Fruit fly (Drosophila melanogaster) whole organism, prepupa: ENCODE results near the gene CG7017.

ENCODE experiments used
- Blimp-1 ChIP-seq: fragments of 200-800 bp; sonication (Bioruptor generic); optimal IDR thresholded peaks from 3 replicates; lab custom pipeline; 2017; ENCODE audit warnings: missing biosample characterization, missing genetic modification characterization, mild to moderate bottlenecking, moderate library complexity, missing genetic modification reagents
- CG11762 ChIP-seq: fragments of 200-800 bp; sonication (Bioruptor generic); optimal IDR thresholded peaks from 3 replicates; lab custom pipeline; 2016; ENCODE audit warnings: missing biosample characterization, missing genetic modification characterization; ENCODE audit not compliant: insufficient read depth
- CG1621 ChIP-seq: fragments of 200-800 bp; sonication (Bioruptor generic); optimal IDR thresholded peaks from 3 replicates; lab custom pipeline; 2018; ENCODE audit warnings: missing biosample characterization, mild to moderate bottlenecking, missing genetic modification characterization
- CG16779 ChIP-seq: fragments of 200-800 bp; sonication (Bioruptor generic); optimal IDR thresholded peaks from 3 replicates; lab custom pipeline; 2017; ENCODE audit warnings: missing biosample characterization, mild to moderate bottlenecking, missing genetic modification characterization
- CG3032 ChIP-seq: fragments of 200-800 bp; optimal IDR thresholded peaks from 2 replicates; lab custom pipeline; 2019; ENCODE audit warnings: missing biosample characterization, mild to moderate bottlenecking, missing genetic modification characterization, moderate library complexity
- CG31627 ChIP-seq: fragments of 200-800 bp; sonication (Bioruptor generic); optimal IDR thresholded peaks from 3 replicates; lab custom pipeline; 2016; ENCODE audit warnings: missing biosample characterization, missing genetic modification characterization
- CG34406 ChIP-seq: fragments of 200-800 bp; sonication (Bioruptor generic); optimal IDR thresholded peaks from 3 replicates; lab custom pipeline; 2016; ENCODE audit warnings: missing biosample characterization, missing genetic modification characterization
- CG4318 ChIP-seq: fragments of 200-800 bp; sonication (Bioruptor generic); optimal IDR thresholded peaks from 3 replicates; lab custom pipeline; 2017; ENCODE audit warnings: missing biosample characterization, mild to moderate bottlenecking, missing genetic modification characterization
- CG6163 ChIP-seq: fragments of 200-800 bp; sonication (Bioruptor generic); IDR thresholded peaks from 3 replicates; pipeline ENCODE4 v1.3.6; 2022; ENCODE audit warnings: missing biosample characterization, missing genetic modification characterization
- CG6808 ChIP-seq: fragments of 200-800 bp; sonication (Bioruptor generic); optimal IDR thresholded peaks from 3 replicates; lab custom pipeline; 2017; ENCODE audit warnings: missing biosample characterization, missing genetic modification characterization, mild to moderate bottlenecking, moderate library complexity, missing genetic modification reagents
- CG6854 ChIP-seq: fragments of 200-800 bp; sonication (Bioruptor generic); optimal IDR thresholded peaks from 2 replicates; lab custom pipeline; 2017; ENCODE audit warnings: missing biosample characterization, mild to moderate bottlenecking, missing genetic modification characterization
- CG7368 ChIP-seq: fragments of 200-800 bp; sonication (Bioruptor generic); optimal IDR thresholded peaks from 3 replicates; lab custom pipeline; 2016; ENCODE audit warnings: missing biosample characterization, missing genetic modification characterization
- CG8119 ChIP-seq: fragments of 200-800 bp; sonication (Bioruptor generic); IDR thresholded peaks from 3 replicates; pipeline ENCODE4 v1.3.6; 2022; ENCODE audit warnings: missing biosample characterization, missing genetic modification characterization
- CG8319 ChIP-seq: fragments of 200-800 bp; sonication (Bioruptor generic); optimal IDR thresholded peaks from 3 replicates; lab custom pipeline; 2016; ENCODE audit warnings: missing biosample characterization, missing genetic modification characterization
- Eip75B ChIP-seq: fragments of 200-800 bp; sonication (Bioruptor generic); optimal IDR thresholded peaks from 3 replicates; lab custom pipeline; 2016; ENCODE audit warnings: missing biosample characterization, missing genetic modification characterization
- Eip78C ChIP-seq: fragments of 200-800 bp; sonication (Bioruptor generic); peaks from one replicate; lab custom pipeline; 2016; ENCODE audit warnings: missing biosample characterization, missing genetic modification characterization
- Eip93F ChIP-seq: fragments of 200-800 bp; sonication (Bioruptor generic); optimal IDR thresholded peaks from 2 replicates; lab custom pipeline; 2016; ENCODE audit warnings: missing biosample characterization, mild to moderate bottlenecking, missing genetic modification characterization
- Ets21C ChIP-seq: fragments of 200-800 bp; sonication (Bioruptor generic); optimal IDR thresholded peaks from 3 replicates; lab custom pipeline; 2016; ENCODE audit warnings: missing biosample characterization, missing genetic modification characterization
- Ets96B ChIP-seq: fragments of 200-800 bp; optimal IDR thresholded peaks from 2 replicates; lab custom pipeline; 2019; ENCODE audit warnings: missing biosample characterization, mild to moderate bottlenecking, missing genetic modification characterization, moderate library complexity
- Hr38 ChIP-seq: sonication (Bioruptor generic); optimal IDR thresholded peaks from 2 replicates; lab custom pipeline; 2016; ENCODE audit warnings: missing biosample characterization, missing genetic modification characterization
- Hr4 ChIP-seq: fragments of 200-800 bp; sonication (Bioruptor generic); optimal IDR thresholded peaks from 3 replicates; lab custom pipeline; 2016; ENCODE audit warnings: missing biosample characterization, missing genetic modification characterization
- Lpt ChIP-seq: fragments of 200-800 bp; sonication (Bioruptor generic); optimal IDR thresholded peaks from 3 replicates; lab custom pipeline; 2016; ENCODE audit warnings: missing biosample characterization, missing genetic modification characterization
- OdsH ChIP-seq: fragments of 200-800 bp; sonication (Bioruptor generic); optimal IDR thresholded peaks from 3 replicates; lab custom pipeline; 2016; ENCODE audit warnings: missing biosample characterization, missing genetic modification characterization
- Sox102F ChIP-seq: fragments of 200-800 bp; sonication (Bioruptor generic); optimal IDR thresholded peaks from 2 replicates; lab custom pipeline; 2016; ENCODE audit warnings: missing biosample characterization, mild to moderate bottlenecking, missing genetic modification characterization
- Sox15 ChIP-seq: fragments of 200-800 bp; sonication (Bioruptor generic); optimal IDR thresholded peaks from 3 replicates; lab custom pipeline; 2016; ENCODE audit warnings: missing biosample characterization, missing genetic modification characterization
- achi ChIP-seq: fragments of 200-800 bp; sonication (Bioruptor generic); optimal IDR thresholded peaks from 3 replicates; lab custom pipeline; 2016; ENCODE audit warnings: missing biosample characterization, missing genetic modification characterization
- cyc ChIP-seq: fragments of 200-800 bp; sonication (Bioruptor generic); optimal IDR thresholded peaks from 3 replicates; lab custom pipeline; 2016; ENCODE audit warnings: missing biosample characterization, missing genetic modification characterization
- dsx ChIP-seq: fragments of 200-800 bp; optimal IDR thresholded peaks from 3 replicates; lab custom pipeline; 2019; ENCODE audit warnings: missing biosample characterization, mild to moderate bottlenecking, missing genetic modification characterization, moderate library complexity; ENCODE audit not compliant: poor library complexity, severe bottlenecking
- esn ChIP-seq: fragments of 200-800 bp; sonication (Bioruptor generic); optimal IDR thresholded peaks from 2 replicates; lab custom pipeline; 2016; ENCODE audit warnings: missing biosample characterization, mild to moderate bottlenecking, missing genetic modification characterization, moderate library complexity
- fd59A ChIP-seq: fragments of 200-800 bp; sonication (Bioruptor generic); optimal IDR thresholded peaks from 2 replicates; lab custom pipeline; 2017; ENCODE audit warnings: missing biosample characterization, mild to moderate bottlenecking, missing genetic modification characterization, missing genetic modification reagents
- fd85E ChIP-seq: fragments of 200-800 bp; sonication (Bioruptor generic); optimal IDR thresholded peaks from 3 replicates; lab custom pipeline; 2016; ENCODE audit warnings: missing biosample characterization, missing genetic modification characterization
- lz ChIP-seq: fragments of 200-800 bp; sonication (Bioruptor generic); optimal IDR thresholded peaks from 3 replicates; lab custom pipeline; 2016; ENCODE audit warnings: missing biosample characterization, missing genetic modification characterization
- pdm3 ChIP-seq: fragments of 200-800 bp; sonication (Bioruptor generic); optimal IDR thresholded peaks from 3 replicates; lab custom pipeline; 2016; ENCODE audit warnings: missing biosample characterization, missing genetic modification characterization
- salr ChIP-seq, 2 experiments: fragments of 200-800 bp; sonication (Bioruptor generic); optimal IDR thresholded peaks; 3 replicates each; lab custom pipeline; 2016 to 2018; ENCODE audit warnings: missing biosample characterization in 2 of 2, missing genetic modification characterization in 2 of 2, mild to moderate bottlenecking in 1 of 2
- svp ChIP-seq: fragments of 200-800 bp; sonication (Bioruptor generic); peaks from one replicate; lab custom pipeline; 2016; ENCODE audit warnings: missing biosample characterization, missing genetic modification characterization
- topi ChIP-seq: fragments of 200-800 bp; sonication (Bioruptor generic); optimal IDR thresholded peaks from 3 replicates; lab custom pipeline; 2016; ENCODE audit warnings: missing biosample characterization, missing genetic modification characterization
- vri ChIP-seq: fragments of 200-800 bp; sonication (Bioruptor generic); optimal IDR thresholded peaks from 3 replicates; lab custom pipeline; 2016; ENCODE audit warnings: missing biosample characterization, mild to moderate bottlenecking, missing genetic modification characterization

Gene CG7017

dm6 chr3L:20226153-20226552 is 14.2 kb upstream of the CG7017 start:
- TF ChIP-seq Eip75B (GFP tag; lab: Kevin White, UChicago): no peak
- no peak for TF ChIP-seq Lpt (GFP tag; lab: Kevin White, UChicago)
- no peak for TF ChIP-seq Eip93F (GFP tag; lab: Kevin White, UChicago)
- TF ChIP-seq CG8119: no peak
- TF ChIP-seq CG11762 (GFP tag; lab: Kevin White, UChicago): no peak
- TF ChIP-seq CG3032 (tag; lab: Kevin White, UChicago): no peak
- TF ChIP-seq dsx (GFP tag; lab: Kevin White, UChicago): no peak
- no peak for TF ChIP-seq Ets96B (tag; lab: Kevin White, UChicago)
- no peak for TF ChIP-seq CG6854
- no peak for TF ChIP-seq CG34406 (GFP tag; lab: Kevin White, UChicago)
- TF ChIP-seq pdm3 (GFP tag; lab: Kevin White, UChicago): no peak
- TF ChIP-seq CG4318 (GFP tag; lab: Kevin White, UChicago): no peak
- TF ChIP-seq cyc (GFP tag; lab: Kevin White, UChicago): no peak
- TF ChIP-seq OdsH: no peak
- TF ChIP-seq svp (GFP tag; lab: Kevin White, UChicago): no peak
- TF ChIP-seq fd85E (GFP tag; lab: Kevin White, UChicago): no peak
- no peak for TF ChIP-seq Eip78C

dm6 chr3L:20223398-20223951 is 11.6 kb upstream of the CG7017 start, which contains the start of gene CG17147:
CG17147 (plus strand) TSS chr3L:20223932.
- no peak for TF ChIP-seq Sox15
- TF ChIP-seq lz (GFP tag; lab: Kevin White, UChicago): no peak
- no peak for TF ChIP-seq Hr4 (GFP tag; lab: Kevin White, UChicago)
- no peak for TF ChIP-seq fd85E (GFP tag; lab: Kevin White, UChicago)
- TF ChIP-seq CG11762 (GFP tag; lab: Kevin White, UChicago): no peak
- TF ChIP-seq fd59A: no peak
- TF ChIP-seq vri: no peak
- no peak for TF ChIP-seq esn (GFP tag; lab: Kevin White, UChicago)
- TF ChIP-seq CG7368 (GFP tag; lab: Kevin White, UChicago): no peak

dm6 chr3L:20222617-20223016 is 10.7 kb upstream of the CG7017 start:
- TF ChIP-seq achi (GFP tag; lab: Kevin White, UChicago): no peak
- no peak for TF ChIP-seq CG31627 (GFP tag; lab: Kevin White, UChicago)
- TF ChIP-seq CG16779 (tag; lab: Kevin White, UChicago): no peak
- TF ChIP-seq CG8119: no peak
- no peak for TF ChIP-seq cyc (GFP tag; lab: Kevin White, UChicago)
- TF ChIP-seq Eip93F (GFP tag; lab: Kevin White, UChicago): no peak
- TF ChIP-seq topi: no peak
- no peak for TF ChIP-seq Eip78C
- TF ChIP-seq svp (GFP tag; lab: Kevin White, UChicago): no peak
- no peak for TF ChIP-seq Sox102F (GFP tag; lab: Kevin White, UChicago)
- no peak for TF ChIP-seq CG6808 (GFP tag; lab: Kevin White, UChicago)
- no peak for TF ChIP-seq lz (GFP tag; lab: Kevin White, UChicago)
- no peak for TF ChIP-seq Hr38
- no peak for TF ChIP-seq CG8319 (GFP tag; lab: Kevin White, UChicago)
- no peak for TF ChIP-seq CG1621 (tag; lab: Kevin White, UChicago)
- no peak for TF ChIP-seq CG6163 (GFP tag; lab: Robert Waterston, UW)
- no peak for TF ChIP-seq CG4318 (GFP tag; lab: Kevin White, UChicago)
- TF ChIP-seq Ets21C (GFP tag; lab: Kevin White, UChicago): no peak
- no peak for TF ChIP-seq salr (GFP tag; optimal IDR thresholded peaks at IDR 0.05; lab: Kevin White, UChicago)
- no peak for TF ChIP-seq Blimp-1 (GFP tag; lab: Kevin White, UChicago)
